Worm (Caenorhabditis elegans) whole organism, L3 larva: ENCODE results near the gene Y24D9A.7.
A peak's percentile ranks its signal among the peaks of the same experiment; 100 is the strongest.

ENCODE experiments used
- R02D3.7 ChIP-seq: fragments of 150-350 bp; optimal IDR thresholded peaks from 2 replicates; lab custom pipeline; 2014; ENCODE audit warnings: missing biosample characterization, missing genetic modification characterization
- ZK546.5 ChIP-seq: sonication (generic microtip); optimal IDR thresholded peaks from 2 replicates; lab custom pipeline; 2017; ENCODE audit warnings: missing biosample characterization, missing genetic modification characterization
- aly-2 ChIP-seq: fragments of 150-350 bp; optimal IDR thresholded peaks from 2 replicates; lab custom pipeline; 2014; ENCODE audit warnings: missing biosample characterization, missing genetic modification characterization
- ama-1 ChIP-seq: fragments of 150-350 bp; optimal IDR thresholded peaks from 2 replicates; lab custom pipeline; 2018
- ceh-16 ChIP-seq: sonication (generic microtip); optimal IDR thresholded peaks from 2 replicates; lab custom pipeline; 2017; ENCODE audit warnings: missing biosample characterization, missing genetic modification characterization
- ceh-28 ChIP-seq: fragments of 150-350 bp; optimal IDR thresholded peaks from 2 replicates; lab custom pipeline; 2014; ENCODE audit warnings: missing biosample characterization, missing genetic modification reagents, missing genetic modification characterization
- ceh-9 ChIP-seq: sonication (generic microtip); optimal IDR thresholded peaks from 2 replicates; lab custom pipeline; 2018; ENCODE audit warnings: missing biosample characterization, missing genetic modification characterization
- daf-12 ChIP-seq: fragments of 150-350 bp; optimal IDR thresholded peaks from 2 replicates; lab custom pipeline; 2014; ENCODE audit warnings: missing biosample characterization, missing genetic modification reagents, missing genetic modification characterization
- egl-27 ChIP-seq: sonication (generic microtip); optimal IDR thresholded peaks from 4 replicates; lab custom pipeline; 2017; ENCODE audit warnings: missing biosample characterization, missing genetic modification reagents, missing genetic modification characterization
- egl-5 ChIP-seq: fragments of 150-350 bp; optimal IDR thresholded peaks from 2 replicates; lab custom pipeline; 2017; ENCODE audit warnings: missing biosample characterization, missing genetic modification reagents, missing genetic modification characterization, inconsistent platforms
- elt-1 ChIP-seq: fragments of 150-350 bp; optimal IDR thresholded peaks from 2 replicates; lab custom pipeline; 2014; ENCODE audit warnings: missing biosample characterization, missing genetic modification characterization
- elt-2 ChIP-seq: sonication (generic microtip); optimal IDR thresholded peaks from 2 replicates; lab custom pipeline; 2016; ENCODE audit warnings: missing genetic modification reagents, mild to moderate bottlenecking, missing genetic modification characterization, missing compliant biosample characterization
- elt-3 ChIP-seq, 3 experiments: fragments of 150-350 bp in 1 of 3; sonication (generic microtip) in 2 of 3; optimal IDR thresholded peaks; 2 replicates in 2 of 3; 4 replicates in 1 of 3; lab custom pipeline; 2014 to 2017; ENCODE audit warnings: missing biosample characterization in 3 of 3, missing genetic modification characterization in 3 of 3
- eor-1 ChIP-seq, 2 experiments: fragments of 150-350 bp; optimal IDR thresholded peaks; 2 replicates each; lab custom pipeline; 2014 to 2018; ENCODE audit warnings: missing biosample characterization in 2 of 2, missing genetic modification characterization in 2 of 2
- fkh-10 ChIP-seq: sonication (generic microtip); optimal IDR thresholded peaks from 2 replicates; lab custom pipeline; 2017; ENCODE audit warnings: missing biosample characterization, missing genetic modification reagents, missing genetic modification characterization
- fkh-2 ChIP-seq: fragments of 150-350 bp; optimal IDR thresholded peaks from 2 replicates; lab custom pipeline; 2014; ENCODE audit warnings: missing biosample characterization, missing genetic modification reagents, missing genetic modification characterization
- hmg-11 ChIP-seq: sonication (generic microtip); optimal IDR thresholded peaks from 2 replicates; lab custom pipeline; 2016; ENCODE audit warnings: missing genetic modification characterization, missing compliant biosample characterization
- jun-1 ChIP-seq: fragments of 150-350 bp; optimal IDR thresholded peaks from 2 replicates; lab custom pipeline; 2014; ENCODE audit warnings: missing biosample characterization, missing genetic modification reagents, missing genetic modification characterization
- lin-15B ChIP-seq: fragments of 150-350 bp; optimal IDR thresholded peaks from 2 replicates; lab custom pipeline; 2014; ENCODE audit warnings: missing biosample characterization, missing genetic modification characterization
- lin-39 ChIP-seq: fragments of 150-350 bp; optimal IDR thresholded peaks from 2 replicates; lab custom pipeline; 2018; ENCODE audit warnings: missing biosample characterization, missing genetic modification reagents, missing genetic modification characterization
- lsy-12 ChIP-seq: sonication (generic microtip); optimal IDR thresholded peaks from 2 replicates; lab custom pipeline; 2016; ENCODE audit warnings: mild to moderate bottlenecking, missing genetic modification characterization, missing compliant biosample characterization
- mdl-1 ChIP-seq: fragments of 150-350 bp; optimal IDR thresholded peaks from 2 replicates; lab custom pipeline; 2014; ENCODE audit warnings: missing biosample characterization, missing genetic modification characterization
- mml-1 ChIP-seq: fragments of 150-350 bp; sonication (generic microtip); optimal IDR thresholded peaks from 3 replicates; lab custom pipeline; 2014; ENCODE audit warnings: missing biosample characterization, missing genetic modification characterization
- nfya-1 ChIP-seq: sonication (generic microtip); optimal IDR thresholded peaks from 2 replicates; lab custom pipeline; 2017; ENCODE audit warnings: missing genetic modification characterization, mild to moderate bottlenecking, missing compliant biosample characterization, antibody characterized with exemption, moderate library complexity; ENCODE audit not compliant: insufficient read depth
- nhr-11 ChIP-seq: fragments of 150-350 bp; optimal IDR thresholded peaks from 2 replicates; lab custom pipeline; 2014; ENCODE audit warnings: missing biosample characterization, missing genetic modification characterization
- nhr-12 ChIP-seq: fragments of 150-350 bp; optimal IDR thresholded peaks from 2 replicates; lab custom pipeline; 2014; ENCODE audit warnings: missing biosample characterization, missing genetic modification characterization
- nhr-23 ChIP-seq: fragments of 150-350 bp; optimal IDR thresholded peaks from 2 replicates; lab custom pipeline; 2014; ENCODE audit warnings: missing biosample characterization, missing genetic modification reagents, missing genetic modification characterization
- nhr-25 ChIP-seq: sonication (generic microtip); optimal IDR thresholded peaks from 2 replicates; lab custom pipeline; 2017; ENCODE audit warnings: missing biosample characterization, missing genetic modification characterization
- nhr-28 ChIP-seq: fragments of 150-350 bp; optimal IDR thresholded peaks from 2 replicates; lab custom pipeline; 2014; ENCODE audit warnings: missing biosample characterization, missing genetic modification characterization
- nhr-43 ChIP-seq: sonication (generic microtip); optimal IDR thresholded peaks from 2 replicates; lab custom pipeline; 2016; ENCODE audit warnings: mild to moderate bottlenecking, missing genetic modification characterization, missing compliant biosample characterization; ENCODE audit not compliant: poor library complexity, severe bottlenecking
- nhr-67 ChIP-seq: fragments of 150-350 bp; optimal IDR thresholded peaks from 2 replicates; lab custom pipeline; 2014; ENCODE audit warnings: missing biosample characterization, missing genetic modification characterization
- nhr-76 ChIP-seq: fragments of 150-350 bp; sonication (generic microtip); optimal IDR thresholded peaks from 5 replicates; lab custom pipeline; 2014; ENCODE audit warnings: missing biosample characterization, missing genetic modification characterization
- nhr-77 ChIP-seq: fragments of 150-350 bp; optimal IDR thresholded peaks from 2 replicates; lab custom pipeline; 2014; ENCODE audit warnings: missing biosample characterization, missing genetic modification characterization
- pha-4 ChIP-seq: fragments of 150-350 bp; optimal IDR thresholded peaks from 2 replicates; lab custom pipeline; 2014; ENCODE audit warnings: missing biosample characterization, missing genetic modification reagents, missing genetic modification characterization
- pqm-1 ChIP-seq: fragments of 150-350 bp; optimal IDR thresholded peaks from 2 replicates; lab custom pipeline; 2017; ENCODE audit warnings: missing biosample characterization, missing genetic modification characterization, inconsistent platforms
- sea-2 ChIP-seq: fragments of 150-350 bp; sonication (generic microtip); optimal IDR thresholded peaks from 4 replicates; lab custom pipeline; 2014; ENCODE audit warnings: missing biosample characterization, missing genetic modification reagents, missing genetic modification characterization
- skn-1 ChIP-seq: fragments of 150-350 bp; optimal IDR thresholded peaks from 2 replicates; lab custom pipeline; 2014; ENCODE audit warnings: missing biosample characterization, missing genetic modification characterization
- snpc-4 ChIP-seq: fragments of 150-350 bp; optimal IDR thresholded peaks from 2 replicates; lab custom pipeline; 2014; ENCODE audit warnings: missing biosample characterization, missing genetic modification characterization
- tbx-2 ChIP-seq: sonication (generic microtip); optimal IDR thresholded peaks from 2 replicates; lab custom pipeline; 2016; ENCODE audit warnings: mild to moderate bottlenecking, missing genetic modification characterization, missing compliant biosample characterization
- unc-39 ChIP-seq: sonication (generic microtip); optimal IDR thresholded peaks from 4 replicates; lab custom pipeline; 2017; ENCODE audit warnings: missing biosample characterization, missing genetic modification characterization
- unc-62 ChIP-seq: fragments of 150-350 bp; sonication (generic microtip); optimal IDR thresholded peaks from 4 replicates; lab custom pipeline; 2014; ENCODE audit warnings: missing biosample characterization, missing genetic modification reagents, missing genetic modification characterization
- zag-1 ChIP-seq: fragments of 150-350 bp; optimal IDR thresholded peaks from 2 replicates; lab custom pipeline; 2014; ENCODE audit warnings: missing biosample characterization, missing genetic modification characterization
- ztf-11 ChIP-seq: fragments of 150-350 bp; optimal IDR thresholded peaks from 2 replicates; lab custom pipeline; 2014; ENCODE audit warnings: missing biosample characterization, missing genetic modification characterization
- ztf-4 ChIP-seq: fragments of 150-350 bp; optimal IDR thresholded peaks from 2 replicates; lab custom pipeline; 2014; ENCODE audit warnings: missing biosample characterization, missing genetic modification characterization

The Y24D9A.7 gene

DNA sequence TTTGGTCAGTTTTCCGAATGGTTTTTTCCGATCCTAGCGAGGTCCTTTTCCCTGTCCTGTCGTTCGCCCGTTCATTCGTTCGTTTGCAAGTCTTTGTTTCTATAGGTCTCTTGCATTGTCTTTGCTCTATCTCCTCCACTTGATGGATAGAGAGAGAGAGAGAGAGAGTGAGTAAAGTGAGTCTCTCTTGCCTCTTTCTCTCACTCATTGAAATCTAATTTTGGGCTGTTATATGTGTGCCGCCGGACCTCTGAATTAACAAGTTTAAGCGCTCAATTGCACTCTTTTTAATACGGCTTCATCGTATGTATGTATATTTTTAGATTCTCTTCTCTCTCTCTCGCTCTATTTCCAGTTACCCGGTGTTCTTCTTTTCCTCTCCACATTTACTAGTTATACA, 1.1 kb downstream of the Y24D9A.7 start:
- TF ChIP-seq skn-1 (no peak), daf-12 (tag; lab: Kevin White, UChicago) (no peak), hmg-11 (tag; lab: Kevin White, UChicago) (no peak), nfya-1 (tag; lab: Kevin White, UChicago) (peak; percentile 35), ztf-4 (tag; lab: Kevin White, UChicago) (peak; percentile 37), pha-4 (tag; lab: Kevin White, UChicago) (peak; percentile 2)

DNA sequence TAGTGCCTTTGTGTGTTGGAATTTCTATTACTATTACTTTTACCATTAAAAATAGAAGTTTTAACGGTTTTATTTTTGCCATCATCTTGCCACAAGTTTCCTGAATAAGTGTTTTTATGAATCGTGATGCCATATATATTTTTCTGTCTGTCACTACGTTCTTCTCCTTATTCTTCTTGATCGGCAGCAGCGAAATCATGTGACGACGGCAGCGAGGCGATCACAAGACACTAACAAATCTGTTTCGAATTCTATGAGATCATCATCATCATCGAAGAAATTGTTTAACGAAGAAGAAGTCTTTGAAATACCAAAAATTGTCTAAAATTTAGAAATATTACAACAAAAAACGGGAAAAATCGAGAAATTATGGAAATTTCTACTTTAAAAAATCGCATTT, 2.6 kb downstream of the Y24D9A.7 start:
- TF ChIP-seq nhr-25 (tag; lab: Kevin White, UChicago), result peak; percentile 75
- TF ChIP-seq ama-1 (lab: Kevin White, UChicago), result peak; percentile 14
- TF ChIP-seq nhr-23 (tag; lab: Kevin White, UChicago), result peak; percentile 61
- TF ChIP-seq pqm-1 (tag; lab: Kevin White, UChicago), result no peak
- peak; percentile 14 for TF ChIP-seq nfya-1 (tag; lab: Kevin White, UChicago)
- no peak for TF ChIP-seq elt-3 (tag; optimal IDR thresholded peaks at IDR 0.05; lab: Kevin White, UChicago)
- no peak for TF ChIP-seq egl-27
- TF ChIP-seq nhr-43 (tag; lab: Kevin White, UChicago), result peak; percentile 49
- no peak for TF ChIP-seq ceh-9 (tag; lab: Kevin White, UChicago)
- TF ChIP-seq, all 47 proteins: peak for 5

DNA sequence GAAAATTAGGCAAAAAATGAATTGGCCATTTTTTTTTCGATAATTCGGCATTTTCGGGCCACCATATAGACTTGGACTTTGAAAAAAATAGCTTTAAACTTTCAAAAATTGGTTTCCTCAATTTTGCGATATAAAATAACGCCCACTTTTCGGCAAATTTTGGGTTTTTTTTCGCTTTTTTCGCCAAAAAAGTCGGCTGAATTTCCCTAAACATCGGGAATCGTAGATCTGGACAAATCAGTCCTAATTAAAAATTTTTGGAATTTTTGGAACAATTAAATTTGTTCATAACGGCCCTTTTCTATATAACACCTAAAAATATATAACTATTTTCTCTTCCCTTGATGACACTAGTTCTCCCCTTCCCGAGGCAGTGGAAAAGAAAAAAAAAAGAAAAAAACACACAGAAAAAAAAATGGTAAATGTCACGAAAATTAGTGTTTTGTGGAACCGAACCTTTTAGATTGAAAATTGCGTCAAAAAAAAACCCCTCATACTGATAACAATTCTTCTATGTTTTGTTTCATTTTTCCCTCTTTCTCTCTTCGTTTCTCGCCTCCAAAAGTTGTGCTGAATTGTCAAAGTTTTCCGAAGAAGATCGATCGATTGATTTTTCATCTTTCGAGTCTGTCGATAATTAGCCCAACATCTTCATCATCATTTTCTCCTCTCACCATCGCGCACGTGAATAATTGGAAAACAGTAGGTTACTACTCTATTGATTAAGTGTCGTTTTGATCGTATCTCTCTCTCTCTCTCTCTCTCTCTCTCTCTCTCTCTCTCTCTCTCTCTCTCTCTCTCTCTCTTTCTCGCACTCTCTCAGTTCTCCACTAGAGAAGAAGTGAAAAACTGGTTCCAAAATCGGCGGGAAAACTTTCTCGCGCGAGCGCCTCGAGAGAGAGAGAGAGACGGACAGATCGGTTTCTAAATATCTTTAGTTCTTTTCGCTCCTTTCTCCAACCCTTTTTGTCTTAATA, 4.3 kb downstream of the Y24D9A.7 start, which contains the start of gene Y24D9A.6:
Gene Y24D9A.6, minus strand, starts transcription at position 51 of the 977 bp plus-strand sequence.
- TF ChIP-seq pqm-1 (tag; lab: Kevin White, UChicago), result no peak
- peak; percentile 67 for TF ChIP-seq unc-62 (GFP tag; lab: Kevin White, UChicago)
- TF ChIP-seq nhr-11 (tag; lab: Kevin White, UChicago), result no peak
- no peak for TF ChIP-seq ztf-11
- TF ChIP-seq nhr-23 (tag; lab: Kevin White, UChicago), result peak; percentile 98
- no peak for TF ChIP-seq skn-1
- TF ChIP-seq nhr-25 (tag; lab: Kevin White, UChicago), result peak; percentile 97
- TF ChIP-seq elt-3 (tag; optimal IDR thresholded peaks at IDR 0.05; lab: Kevin White, UChicago), result no peak
- no peak for TF ChIP-seq hmg-11 (tag; lab: Kevin White, UChicago)
- no peak for TF ChIP-seq ceh-9 (tag; lab: Kevin White, UChicago)
- TF ChIP-seq nhr-28 (tag; lab: Kevin White, UChicago), result no peak
- TF ChIP-seq ama-1 (lab: Kevin White, UChicago), result no peak
- TF ChIP-seq ZK546.5 (tag; lab: Kevin White, UChicago), result no peak
- no peak for TF ChIP-seq nhr-76 (tag; lab: Kevin White, UChicago)
- no peak for TF ChIP-seq fkh-2 (tag; lab: Kevin White, UChicago)
- TF ChIP-seq nhr-12 (tag; lab: Kevin White, UChicago), result no peak
- TF ChIP-seq sea-2, result no peak
- peak; percentile 83 for TF ChIP-seq mdl-1
- TF ChIP-seq tbx-2 (tag; lab: Kevin White, UChicago), result no peak
- peak; percentile 4 for TF ChIP-seq mml-1 (tag; lab: Kevin White, UChicago)
- peak; percentile 34 for TF ChIP-seq R02D3.7 (tag; lab: Kevin White, UChicago)
- no peak for TF ChIP-seq egl-27
- TF ChIP-seq jun-1 (tag; lab: Kevin White, UChicago), result peak; percentile 49
- TF ChIP-seq egl-5, result no peak
- no peak for TF ChIP-seq fkh-10 (GFP tag; lab: Kevin White, UChicago)
- TF ChIP-seq elt-1 (tag; lab: Kevin White, UChicago), result peak; percentile 79
- peak; percentile 66 for TF ChIP-seq lsy-12 (tag; lab: Kevin White, UChicago)
- TF ChIP-seq lin-15B, result peak; percentile 28
- TF ChIP-seq eor-1 (tag; optimal IDR thresholded peaks at IDR 0.05; lab: Kevin White, UChicago), result no peak
- no peak for TF ChIP-seq unc-39 (tag; lab: Kevin White, UChicago)
- peak; percentile 36 for TF ChIP-seq elt-2 (tag; lab: Kevin White, UChicago)
- peak; percentile 7 for TF ChIP-seq lin-39
- TF ChIP-seq nfya-1 (tag; lab: Kevin White, UChicago), result peak; percentile 63
- TF ChIP-seq zag-1, result no peak
- no peak for TF ChIP-seq snpc-4
- TF ChIP-seq nhr-77 (tag; lab: Kevin White, UChicago), result no peak
- TF ChIP-seq nhr-43 (tag; lab: Kevin White, UChicago), result peak; percentile 80
- TF ChIP-seq ceh-28, result peak; percentile 91
- peak; percentile 46 for TF ChIP-seq pha-4 (tag; lab: Kevin White, UChicago)
- no peak for TF ChIP-seq nhr-67 (tag; lab: Kevin White, UChicago)
- TF ChIP-seq aly-2 (tag; lab: Kevin White, UChicago), result no peak
- TF ChIP-seq ztf-4 (tag; lab: Kevin White, UChicago), result no peak
- peak; percentile 45 for TF ChIP-seq ceh-16 (tag; lab: Kevin White, UChicago)
